Fruit fly (Drosophila melanogaster): ENCODE results near the gene CG7772.

Gene CG7772

dm6 chrX:17877974-17878373, 29.1 kb downstream of the CG7772 start:
- TF ChIP-seq pan (optimal IDR thresholded peaks at IDR 0.05) (no peak), psq (optimal IDR thresholded peaks at IDR 0.05) (no peak), EcR (GFP tag; optimal IDR thresholded peaks at IDR 0.05) (no peak), Dll (optimal IDR thresholded peaks at IDR 0.05) (no peak), usp (GFP tag; optimal IDR thresholded peaks at IDR 0.05) (no peak), CG8478 (optimal IDR thresholded peaks at IDR 0.05) (no peak)

- TF ChIP-seq EcR (GFP tag; optimal IDR thresholded peaks at IDR 0.05), result no peak
- no peak for TF ChIP-seq usp (GFP tag; optimal IDR thresholded peaks at IDR 0.05)
- TF ChIP-seq Dll (optimal IDR thresholded peaks at IDR 0.05), result no peak
- TF ChIP-seq pan (optimal IDR thresholded peaks at IDR 0.05), result no peak
- no peak for TF ChIP-seq CG8478 (optimal IDR thresholded peaks at IDR 0.05)
These were observed 30.5 kb downstream of the CG7772 start for dm6 chrX:17876518-17876917.

- TF ChIP-seq Dll (optimal IDR thresholded peaks at IDR 0.05) (no peak), EcR (GFP tag; optimal IDR thresholded peaks at IDR 0.05) (no peak), usp (GFP tag; optimal IDR thresholded peaks at IDR 0.05) (no peak), pan (optimal IDR thresholded peaks at IDR 0.05) (no peak), psq (optimal IDR thresholded peaks at IDR 0.05) (no peak), CG8478 (optimal IDR thresholded peaks at IDR 0.05) (no peak)
These were observed 31.4 kb downstream of the CG7772 start for dm6 chrX:17875695-17876094.

dm6 chrX:17875014-17875589, 32.0 kb downstream of the CG7772 start:
- peak; percentile 54 for TF ChIP-seq pan (optimal IDR thresholded peaks at IDR 0.05)
- no peak for TF ChIP-seq psq (optimal IDR thresholded peaks at IDR 0.05)

- TF ChIP-seq pan (optimal IDR thresholded peaks at IDR 0.05) (no peak), EcR (GFP tag; optimal IDR thresholded peaks at IDR 0.05) (peak in 1 of 2 experiments; percentile 55), Dll (optimal IDR thresholded peaks at IDR 0.05) (no peak), usp (GFP tag; optimal IDR thresholded peaks at IDR 0.05) (no peak)
These were observed 33.7 kb downstream of the CG7772 start for dm6 chrX:17873329-17873728.

- TF ChIP-seq pan (optimal IDR thresholded peaks at IDR 0.05) (no peak), psq (optimal IDR thresholded peaks at IDR 0.05) (no peak), Dll (optimal IDR thresholded peaks at IDR 0.05) (no peak), CG8478 (optimal IDR thresholded peaks at IDR 0.05) (no peak), usp (GFP tag; optimal IDR thresholded peaks at IDR 0.05) (no peak), EcR (GFP tag; optimal IDR thresholded peaks at IDR 0.05) (no peak)
These were observed 34.8 kb downstream of the CG7772 start for dm6 chrX:17872310-17872709.

dm6 chrX:17870614-17871394, 36.3 kb downstream of the CG7772 start:
- TF ChIP-seq CG8478 (optimal IDR thresholded peaks at IDR 0.05) (no peak), EcR (GFP tag; optimal IDR thresholded peaks at IDR 0.05) (no peak), psq (optimal IDR thresholded peaks at IDR 0.05) (no peak), Dll (optimal IDR thresholded peaks at IDR 0.05) (no peak), pan (optimal IDR thresholded peaks at IDR 0.05) (no peak)

- TF ChIP-seq pan (optimal IDR thresholded peaks at IDR 0.05) (no peak), CG8478 (optimal IDR thresholded peaks at IDR 0.05) (no peak), psq (optimal IDR thresholded peaks at IDR 0.05) (no peak), EcR (GFP tag; optimal IDR thresholded peaks at IDR 0.05) (no peak), Dll (optimal IDR thresholded peaks at IDR 0.05) (no peak), usp (GFP tag; optimal IDR thresholded peaks at IDR 0.05) (no peak)
These were observed 42.0 kb downstream of the CG7772 start for dm6 chrX:17865103-17865502.

dm6 chrX:17860711-17861110, 46.4 kb downstream of the CG7772 start, which contains the start of the genes Arp8 and CG6769:
Arp8 (minus strand) TSS chrX:17860800.
CG6769 (plus strand) TSS chrX:17861002.
- no peak for TF ChIP-seq CG8478 (optimal IDR thresholded peaks at IDR 0.05)
- TF ChIP-seq psq (optimal IDR thresholded peaks at IDR 0.05), result no peak
- TF ChIP-seq Dll (optimal IDR thresholded peaks at IDR 0.05), result no peak
- no peak for TF ChIP-seq usp (GFP tag; optimal IDR thresholded peaks at IDR 0.05)
- no peak for TF ChIP-seq EcR (GFP tag; optimal IDR thresholded peaks at IDR 0.05)
- TF ChIP-seq pan (optimal IDR thresholded peaks at IDR 0.05), result no peak

dm6 chrX:17857809-17858208, 49.3 kb downstream of the CG7772 start:
- TF ChIP-seq psq (optimal IDR thresholded peaks at IDR 0.05) (no peak), Dll (optimal IDR thresholded peaks at IDR 0.05) (no peak), EcR (GFP tag; optimal IDR thresholded peaks at IDR 0.05) (no peak), usp (GFP tag; optimal IDR thresholded peaks at IDR 0.05) (no peak), CG8478 (optimal IDR thresholded peaks at IDR 0.05) (no peak), pan (optimal IDR thresholded peaks at IDR 0.05) (no peak)

dm6 chrX:17856458-17857277, 50.4 kb downstream of the CG7772 start, which contains the start of gene Srx:
Srx (plus strand) TSS chrX:17856974.
- no peak for TF ChIP-seq EcR (GFP tag; optimal IDR thresholded peaks at IDR 0.05)
